Worm (Caenorhabditis elegans) whole organism, L3 larva: ENCODE data around the gene cif-1.

ENCODE experiments used
- aly-2 ChIP-seq: fragments of 150-350 bp; optimal IDR thresholded peaks from 2 replicates; lab custom pipeline; 2014; ENCODE audit warnings: missing biosample characterization, missing genetic modification characterization
- ceh-28 ChIP-seq: fragments of 150-350 bp; optimal IDR thresholded peaks from 2 replicates; lab custom pipeline; 2014; ENCODE audit warnings: missing biosample characterization, missing genetic modification reagents, missing genetic modification characterization
- ceh-82 ChIP-seq: fragments of 150-350 bp; optimal IDR thresholded peaks from 2 replicates; lab custom pipeline; 2014; ENCODE audit warnings: missing biosample characterization, missing genetic modification characterization
- ceh-9 ChIP-seq: sonication (generic microtip); optimal IDR thresholded peaks from 2 replicates; lab custom pipeline; 2018; ENCODE audit warnings: missing biosample characterization, missing genetic modification characterization
- egl-27 ChIP-seq: sonication (generic microtip); optimal IDR thresholded peaks from 4 replicates; lab custom pipeline; 2017; ENCODE audit warnings: missing biosample characterization, missing genetic modification reagents, missing genetic modification characterization
- egl-5 ChIP-seq: fragments of 150-350 bp; optimal IDR thresholded peaks from 2 replicates; lab custom pipeline; 2017; ENCODE audit warnings: missing biosample characterization, missing genetic modification reagents, missing genetic modification characterization, inconsistent platforms
- elt-1 ChIP-seq: fragments of 150-350 bp; optimal IDR thresholded peaks from 2 replicates; lab custom pipeline; 2014; ENCODE audit warnings: missing biosample characterization, missing genetic modification characterization
- elt-2 ChIP-seq: sonication (generic microtip); optimal IDR thresholded peaks from 2 replicates; lab custom pipeline; 2016; ENCODE audit warnings: missing genetic modification reagents, mild to moderate bottlenecking, missing genetic modification characterization, missing compliant biosample characterization
- eor-1 ChIP-seq, 2 experiments: fragments of 150-350 bp; optimal IDR thresholded peaks; 2 replicates each; lab custom pipeline; 2014 to 2018; ENCODE audit warnings: missing biosample characterization in 2 of 2, missing genetic modification characterization in 2 of 2
- fos-1 ChIP-seq: fragments of 150-350 bp; optimal IDR thresholded peaks from 2 replicates; lab custom pipeline; 2014; ENCODE audit warnings: missing biosample characterization, missing genetic modification characterization
- jun-1 ChIP-seq: fragments of 150-350 bp; optimal IDR thresholded peaks from 2 replicates; lab custom pipeline; 2014; ENCODE audit warnings: missing biosample characterization, missing genetic modification reagents, missing genetic modification characterization
- lin-15B ChIP-seq: fragments of 150-350 bp; optimal IDR thresholded peaks from 2 replicates; lab custom pipeline; 2014; ENCODE audit warnings: missing biosample characterization, missing genetic modification characterization
- lin-39 ChIP-seq: fragments of 150-350 bp; optimal IDR thresholded peaks from 2 replicates; lab custom pipeline; 2018; ENCODE audit warnings: missing biosample characterization, missing genetic modification reagents, missing genetic modification characterization
- lsy-12 ChIP-seq: sonication (generic microtip); optimal IDR thresholded peaks from 2 replicates; lab custom pipeline; 2016; ENCODE audit warnings: mild to moderate bottlenecking, missing genetic modification characterization, missing compliant biosample characterization
- mdl-1 ChIP-seq: fragments of 150-350 bp; optimal IDR thresholded peaks from 2 replicates; lab custom pipeline; 2014; ENCODE audit warnings: missing biosample characterization, missing genetic modification characterization
- nfya-1 ChIP-seq: sonication (generic microtip); optimal IDR thresholded peaks from 2 replicates; lab custom pipeline; 2017; ENCODE audit warnings: missing genetic modification characterization, mild to moderate bottlenecking, missing compliant biosample characterization, antibody characterized with exemption, moderate library complexity; ENCODE audit not compliant: insufficient read depth
- nhr-12 ChIP-seq: fragments of 150-350 bp; optimal IDR thresholded peaks from 2 replicates; lab custom pipeline; 2014; ENCODE audit warnings: missing biosample characterization, missing genetic modification characterization
- nhr-23 ChIP-seq: fragments of 150-350 bp; optimal IDR thresholded peaks from 2 replicates; lab custom pipeline; 2014; ENCODE audit warnings: missing biosample characterization, missing genetic modification reagents, missing genetic modification characterization
- nhr-237 ChIP-seq: fragments of 150-350 bp; optimal IDR thresholded peaks from 2 replicates; lab custom pipeline; 2014; ENCODE audit warnings: missing biosample characterization, missing genetic modification characterization
- nhr-25 ChIP-seq: sonication (generic microtip); optimal IDR thresholded peaks from 2 replicates; lab custom pipeline; 2017; ENCODE audit warnings: missing biosample characterization, missing genetic modification characterization
- nhr-28 ChIP-seq: fragments of 150-350 bp; optimal IDR thresholded peaks from 2 replicates; lab custom pipeline; 2014; ENCODE audit warnings: missing biosample characterization, missing genetic modification characterization
- nhr-43 ChIP-seq: sonication (generic microtip); optimal IDR thresholded peaks from 2 replicates; lab custom pipeline; 2016; ENCODE audit warnings: mild to moderate bottlenecking, missing genetic modification characterization, missing compliant biosample characterization; ENCODE audit not compliant: poor library complexity, severe bottlenecking
- nhr-76 ChIP-seq: fragments of 150-350 bp; sonication (generic microtip); optimal IDR thresholded peaks from 5 replicates; lab custom pipeline; 2014; ENCODE audit warnings: missing biosample characterization, missing genetic modification characterization
- pha-4 ChIP-seq: fragments of 150-350 bp; optimal IDR thresholded peaks from 2 replicates; lab custom pipeline; 2014; ENCODE audit warnings: missing biosample characterization, missing genetic modification reagents, missing genetic modification characterization
- snpc-4 ChIP-seq: fragments of 150-350 bp; optimal IDR thresholded peaks from 2 replicates; lab custom pipeline; 2014; ENCODE audit warnings: missing biosample characterization, missing genetic modification characterization
- tbx-2 ChIP-seq: sonication (generic microtip); optimal IDR thresholded peaks from 2 replicates; lab custom pipeline; 2016; ENCODE audit warnings: mild to moderate bottlenecking, missing genetic modification characterization, missing compliant biosample characterization
- unc-62 ChIP-seq: fragments of 150-350 bp; sonication (generic microtip); optimal IDR thresholded peaks from 4 replicates; lab custom pipeline; 2014; ENCODE audit warnings: missing biosample characterization, missing genetic modification reagents, missing genetic modification characterization
- zag-1 ChIP-seq: fragments of 150-350 bp; optimal IDR thresholded peaks from 2 replicates; lab custom pipeline; 2014; ENCODE audit warnings: missing biosample characterization, missing genetic modification characterization
- ztf-11 ChIP-seq: fragments of 150-350 bp; optimal IDR thresholded peaks from 2 replicates; lab custom pipeline; 2014; ENCODE audit warnings: missing biosample characterization, missing genetic modification characterization
- ztf-4 ChIP-seq: fragments of 150-350 bp; optimal IDR thresholded peaks from 2 replicates; lab custom pipeline; 2014; ENCODE audit warnings: missing biosample characterization, missing genetic modification characterization

cif-1 gene

DNA sequence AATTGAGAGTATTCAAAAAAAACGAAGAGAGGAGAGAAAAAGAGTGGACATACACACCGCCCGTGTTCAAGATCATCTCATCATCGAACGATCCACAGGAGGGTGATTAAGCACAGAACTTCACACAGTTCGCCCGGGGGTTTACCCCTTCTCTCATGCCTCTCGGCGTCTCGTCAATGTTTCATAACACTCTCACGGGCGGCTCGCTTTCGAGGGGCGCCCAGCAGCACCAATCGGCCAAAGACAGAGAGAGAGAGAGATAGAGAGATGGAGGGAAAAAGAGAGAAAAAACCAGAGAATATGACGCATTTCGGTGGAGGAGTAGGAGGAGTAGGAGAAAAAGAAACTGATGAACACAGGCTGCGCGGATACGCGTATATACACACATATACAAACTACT lies 5.4 kb downstream of the cif-1 start (continued):
- no peak for TF ChIP-seq nhr-43 (tag; lab: Kevin White, UChicago)
- no peak for TF ChIP-seq unc-62 (GFP tag; lab: Kevin White, UChicago)
- TF ChIP-seq nhr-23 (tag; lab: Kevin White, UChicago) = peak; percentile 72
- TF ChIP-seq tbx-2 (tag; lab: Kevin White, UChicago) = no peak

DNA sequence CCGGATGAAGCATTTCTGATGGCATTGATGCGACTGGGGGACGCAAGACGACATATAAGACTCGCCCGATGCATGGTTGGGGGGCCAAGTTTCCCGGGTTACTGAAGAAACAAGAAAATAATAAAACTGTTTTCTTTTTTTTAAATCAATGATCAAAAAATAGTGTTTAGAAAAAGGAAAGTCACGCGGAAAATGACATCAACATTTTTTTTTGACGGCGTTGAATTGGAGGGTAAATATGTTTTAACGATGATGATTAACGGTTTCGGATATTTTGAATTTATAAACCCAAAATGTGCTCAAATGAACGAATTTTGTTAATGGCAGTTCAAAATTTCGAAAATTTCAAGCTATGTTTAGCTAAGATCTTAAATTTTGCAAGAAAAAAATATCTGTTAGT lies 6.6 kb downstream of the cif-1 start, which contains the start of gene ogdh-1:
TSS of gene ogdh-1 (minus strand) at position 101 of the 400 bp plus-strand sequence.
- TF ChIP-seq snpc-4 (tag; lab: Kevin White, UChicago) (no peak), nhr-76 (tag; lab: Kevin White, UChicago) (no peak), nhr-23 (tag; lab: Kevin White, UChicago) (no peak), egl-5 (no peak), ztf-4 (tag; lab: Kevin White, UChicago) (no peak), ceh-28 (tag; lab: Kevin White, UChicago) (no peak), pha-4 (tag; lab: Kevin White, UChicago) (no peak), lsy-12 (tag; lab: Kevin White, UChicago) (no peak), ceh-82 (no peak), fos-1 (tag; lab: Kevin White, UChicago) (no peak), nfya-1 (no peak), eor-1 (tag; optimal IDR thresholded peaks at IDR 0.05; lab: Kevin White, UChicago) (no peak), aly-2 (no peak), egl-27 (tag; lab: Kevin White, UChicago) (no peak), mdl-1 (tag; lab: Kevin White, UChicago) (no peak)

DNA sequence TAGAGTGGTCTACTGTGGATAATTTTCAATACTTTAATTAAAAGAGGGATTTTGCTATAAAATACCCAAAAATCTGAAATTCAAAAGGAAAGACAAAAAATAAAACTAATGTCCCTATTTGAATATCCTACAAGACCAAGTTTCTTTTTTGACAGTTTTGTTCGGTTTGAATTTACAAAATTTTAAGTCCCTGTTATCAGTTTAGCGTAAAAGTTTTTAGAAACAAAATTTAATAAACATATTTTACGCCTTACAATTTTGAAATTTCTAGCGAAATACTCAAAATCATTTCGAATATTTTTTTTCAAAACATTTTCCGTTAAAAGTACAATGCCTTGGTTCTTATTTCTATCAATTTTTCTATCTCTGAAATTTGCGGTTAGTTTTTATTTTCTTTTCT lies 18.1 kb downstream of the cif-1 start, which contains the start of gene spe-51:
TSS of gene spe-51 (plus strand) at position 301 of the 400 bp plus-strand sequence.
- TF ChIP-seq tbx-2 (tag; lab: Kevin White, UChicago) (no peak), nhr-28 (tag; lab: Kevin White, UChicago) (no peak), ztf-11 (no peak), nhr-12 (tag; lab: Kevin White, UChicago) (no peak), eor-1 (tag; optimal IDR thresholded peaks at IDR 0.05; lab: Kevin White, UChicago) (no peak), elt-2 (tag; lab: Kevin White, UChicago) (no peak), lin-39 (no peak)
- TF ChIP-seq, all 47 proteins: peak for 0

DNA sequence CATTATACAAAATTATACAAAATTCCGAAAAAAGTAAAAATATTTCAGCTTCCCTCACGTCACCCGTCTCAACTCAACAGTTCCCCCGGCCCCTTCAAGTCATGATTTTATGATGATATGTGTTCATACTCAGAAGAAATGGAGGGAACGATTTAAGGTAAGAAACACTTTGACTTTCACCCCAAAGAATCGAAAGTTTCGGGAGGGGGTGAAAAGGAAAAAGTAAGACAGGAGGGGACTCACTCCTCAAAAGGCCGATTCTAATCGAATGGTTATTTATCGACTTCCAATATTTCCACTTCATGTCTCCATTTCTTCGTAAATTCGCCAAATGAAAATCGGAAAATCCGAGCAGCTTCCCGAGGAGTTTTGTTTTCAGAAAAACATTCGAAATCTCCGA lies 22.3 kb downstream of the cif-1 start, which contains the start of gene bus-4:
TSS of gene bus-4 (plus strand) at position 49 of the 400 bp plus-strand sequence.
- no peak for TF ChIP-seq lin-15B (tag; lab: Kevin White, UChicago)
- TF ChIP-seq, all 47 proteins: peak for 0

DNA sequence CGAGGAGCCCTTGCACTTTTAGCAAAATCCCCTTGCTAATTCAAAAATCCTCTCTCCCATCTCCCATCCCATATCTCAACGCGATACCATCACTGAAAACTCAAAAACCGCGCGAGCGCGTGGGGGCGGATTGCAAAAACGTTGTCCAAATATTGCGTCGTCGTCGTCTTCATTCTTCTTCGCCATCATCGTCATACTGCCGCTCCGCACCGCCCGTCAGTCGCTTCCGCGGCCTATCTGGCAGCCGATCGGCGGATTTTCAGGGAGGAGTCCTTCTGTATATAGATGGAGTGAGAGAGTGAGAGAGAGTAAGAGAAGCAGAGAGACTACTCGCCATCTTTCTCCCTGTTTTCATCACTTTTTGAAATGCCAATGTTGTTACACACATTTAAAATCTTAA lies 23.7 kb downstream of the cif-1 start:
- no peak for TF ChIP-seq lin-39
- peak; percentile 18 for TF ChIP-seq elt-1
- peak; percentile 48 for TF ChIP-seq nhr-25 (tag; lab: Kevin White, UChicago)

DNA sequence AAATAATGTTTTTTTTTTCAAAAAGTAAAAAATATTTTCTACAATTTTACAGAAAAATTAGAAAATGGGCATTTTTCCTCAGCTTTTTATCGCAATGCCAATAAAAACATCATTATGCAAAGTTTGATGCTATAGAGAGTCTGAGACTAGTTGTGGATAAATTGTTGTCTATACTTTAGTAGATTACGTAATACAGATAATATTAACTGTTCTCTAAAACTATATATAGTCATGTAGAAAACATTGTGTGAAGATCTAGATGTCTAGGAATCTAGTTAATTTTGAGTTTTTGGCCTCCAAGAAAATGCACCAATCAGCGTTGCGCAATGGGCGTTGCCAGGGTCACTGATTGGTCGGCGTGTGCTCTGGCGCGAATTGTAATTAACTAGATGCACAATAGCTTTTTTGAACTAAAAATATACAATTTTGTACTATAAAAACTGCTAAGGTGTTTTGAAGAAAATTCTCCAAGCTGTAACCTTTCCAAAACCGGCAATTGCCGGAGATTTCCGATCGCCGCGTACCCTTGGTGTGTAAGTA lies 24.2 kb downstream of the cif-1 start:
- peak; percentile 83 for TF ChIP-seq nfya-1
- TF ChIP-seq jun-1 (tag; lab: Kevin White, UChicago) = no peak
- TF ChIP-seq egl-27 (tag; lab: Kevin White, UChicago) = no peak
- TF ChIP-seq lin-15B (tag; lab: Kevin White, UChicago) = no peak
- TF ChIP-seq ceh-9 (tag; lab: Kevin White, UChicago) = no peak
- no peak for TF ChIP-seq ztf-4 (tag; lab: Kevin White, UChicago)
- no peak for TF ChIP-seq nhr-237
- TF ChIP-seq unc-62 (GFP tag; lab: Kevin White, UChicago) = no peak

DNA sequence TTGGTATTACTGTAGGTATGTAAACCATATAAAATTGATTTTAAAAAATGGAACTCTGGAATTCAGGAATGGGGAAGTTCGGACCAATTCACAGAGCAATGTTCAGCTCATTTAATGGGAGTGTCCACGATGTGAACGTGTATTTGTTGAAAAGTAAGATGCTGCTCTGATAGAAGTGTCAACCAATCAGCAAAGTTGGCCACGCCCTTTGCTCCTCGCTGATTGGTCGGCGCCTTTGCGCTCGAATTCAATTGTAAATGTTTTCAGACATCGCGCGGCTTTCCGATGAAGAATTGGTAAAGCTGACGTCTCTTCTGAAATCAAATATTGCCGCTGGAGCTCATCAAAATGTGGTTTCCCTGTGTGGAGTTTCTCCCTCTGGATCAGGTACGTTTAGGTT lies 27.4 kb downstream of the cif-1 start:
- TF ChIP-seq nfya-1 (peak; percentile 59), zag-1 (no peak)
